Fruit fly (Drosophila melanogaster) whole organism, embryonic: ENCODE data around the gene CG34398.
A peak's percentile ranks its signal among the peaks of the same experiment; 100 is the strongest.

ENCODE experiments used
- Atf-2 ChIP-seq: fragments of 200-800 bp; sonication (Bioruptor generic); optimal IDR thresholded peaks from 2 replicates; lab custom pipeline; 2016; ENCODE audit warnings: missing biosample characterization, missing genetic modification characterization
- B-H1 ChIP-seq: fragments of 200-800 bp; sonication (Bioruptor generic); IDR thresholded peaks from 3 replicates; pipeline ENCODE4 v1.3.6; 2022; ENCODE audit warnings: missing biosample characterization, missing genetic modification characterization
- Blimp-1 ChIP-seq: fragments of 200-800 bp; sonication (Bioruptor generic); optimal IDR thresholded peaks from 3 replicates; lab custom pipeline; 2018; ENCODE audit warnings: missing biosample characterization, missing genetic modification characterization, mild to moderate bottlenecking, moderate library complexity, missing genetic modification reagents
- BtbVII ChIP-seq: fragments of 200-800 bp; sonication (Bioruptor generic); optimal IDR thresholded peaks from 3 replicates; lab custom pipeline; 2017; ENCODE audit warnings: missing biosample characterization, mild to moderate bottlenecking, missing genetic modification characterization
- CG10267 ChIP-seq: fragments of 200-800 bp; sonication (Bioruptor generic); optimal IDR thresholded peaks from 2 replicates; lab custom pipeline; 2018; ENCODE audit warnings: missing biosample characterization, mild to moderate bottlenecking, missing genetic modification characterization, moderate library complexity
- CG10543 ChIP-seq: fragments of 200-800 bp; sonication (Bioruptor generic); optimal IDR thresholded peaks from 3 replicates; lab custom pipeline; 2017; ENCODE audit warnings: missing biosample characterization, mild to moderate bottlenecking, missing genetic modification characterization, moderate library complexity
- CG11247 ChIP-seq: fragments of 200-800 bp; sonication (Bioruptor generic); IDR thresholded peaks from 2 replicates; pipeline ENCODE4 v1.3.6; 2022; ENCODE audit warnings: missing biosample characterization, missing genetic modification characterization
- CG11456 ChIP-seq: fragments of 200-800 bp; sonication (Bioruptor generic); IDR thresholded peaks from 3 replicates; pipeline ENCODE4 v1.3.6; 2022; ENCODE audit warnings: missing biosample characterization, missing genetic modification characterization
- CG11560 ChIP-seq: fragments of 200-800 bp; sonication (Bioruptor generic); IDR thresholded peaks from 3 replicates; pipeline ENCODE4 v1.3.6; 2022; ENCODE audit warnings: missing biosample characterization, missing genetic modification characterization
- CG12155 ChIP-seq: fragments of 200-800 bp; sonication (Bioruptor generic); optimal IDR thresholded peaks from 3 replicates; lab custom pipeline; 2016; ENCODE audit warnings: missing biosample characterization, missing genetic modification characterization
- CG13894 ChIP-seq: fragments of 200-800 bp; sonication (Bioruptor generic); optimal IDR thresholded peaks from 3 replicates; lab custom pipeline; 2018; ENCODE audit warnings: missing biosample characterization, mild to moderate bottlenecking, missing genetic modification characterization, moderate library complexity
- CG14441 ChIP-seq: fragments of 200-800 bp; sonication (Bioruptor generic); IDR thresholded peaks from 2 replicates; pipeline ENCODE4 v1.3.6; 2022; ENCODE audit warnings: missing biosample characterization, missing genetic modification characterization
- CG16779 ChIP-seq: fragments of 200-800 bp; sonication (Bioruptor generic); IDR thresholded peaks from 2 replicates; pipeline ENCODE4 v1.3.6; 2022; ENCODE audit warnings: missing biosample characterization, missing genetic modification characterization
- CG1792 ChIP-seq: fragments of 200-800 bp; sonication (Bioruptor generic); optimal IDR thresholded peaks from 2 replicates; lab custom pipeline; 2016; ENCODE audit warnings: missing biosample characterization, missing genetic modification characterization
- CG2120 ChIP-seq: fragments of 200-800 bp; sonication (Bioruptor generic); optimal IDR thresholded peaks from 3 replicates; lab custom pipeline; 2016; ENCODE audit warnings: missing biosample characterization, missing genetic modification characterization
- CG2875 ChIP-seq: fragments of 200-800 bp; sonication (Bioruptor generic); optimal IDR thresholded peaks from 2 replicates; lab custom pipeline; 2017; ENCODE audit warnings: missing biosample characterization, mild to moderate bottlenecking, missing genetic modification characterization, missing genetic modification reagents
- CG3065 ChIP-seq: fragments of 200-800 bp; sonication (Bioruptor generic); optimal IDR thresholded peaks from 2 replicates; lab custom pipeline; 2016; ENCODE audit warnings: missing biosample characterization, missing genetic modification characterization
- CG31224 ChIP-seq: fragments of 200-800 bp; sonication (Bioruptor generic); IDR thresholded peaks from 2 replicates; pipeline ENCODE4 v1.3.6; 2022; ENCODE audit warnings: missing biosample characterization, missing genetic modification characterization
- CG32772 ChIP-seq: fragments of 200-800 bp; sonication (Bioruptor generic); IDR thresholded peaks from 2 replicates; pipeline ENCODE4 v1.3.6; 2022; ENCODE audit warnings: missing biosample characterization, missing genetic modification characterization
- CG4328 ChIP-seq: fragments of 200-800 bp; sonication (Bioruptor generic); optimal IDR thresholded peaks from 3 replicates; lab custom pipeline; 2017; ENCODE audit warnings: missing biosample characterization, missing genetic modification reagents, missing genetic modification characterization
- CG4820 ChIP-seq: fragments of 200-800 bp; sonication (Bioruptor generic); optimal IDR thresholded peaks from 3 replicates; lab custom pipeline; 2016; ENCODE audit warnings: missing biosample characterization, missing genetic modification characterization
- CG5953 ChIP-seq: fragments of 200-800 bp; sonication (Bioruptor generic); IDR thresholded peaks from 2 replicates; pipeline ENCODE4 v1.3.6; 2022; ENCODE audit warnings: missing biosample characterization, missing genetic modification characterization
- CG7357 ChIP-seq: fragments of 200-800 bp; sonication (Bioruptor generic); IDR thresholded peaks from 3 replicates; pipeline ENCODE4 v1.3.6; 2022; ENCODE audit warnings: missing biosample characterization, missing genetic modification characterization
- CG7372 ChIP-seq: fragments of 200-800 bp; sonication (Bioruptor generic); IDR thresholded peaks from 2 replicates; pipeline ENCODE4 v1.3.6; 2022; ENCODE audit warnings: missing biosample characterization, missing genetic modification characterization
- CG7786 ChIP-seq: fragments of 200-800 bp; sonication (Bioruptor generic); optimal IDR thresholded peaks from 2 replicates; lab custom pipeline; 2016; ENCODE audit warnings: missing biosample characterization, missing genetic modification characterization
- CG9817 ChIP-seq: fragments of 200-800 bp; sonication (Bioruptor generic); optimal IDR thresholded peaks from 2 replicates; lab custom pipeline; 2018; ENCODE audit warnings: missing biosample characterization, mild to moderate bottlenecking, missing genetic modification characterization, moderate library complexity
- Chrac-16 ChIP-seq: fragments of 200-800 bp; sonication (Bioruptor generic); optimal IDR thresholded peaks from 3 replicates; lab custom pipeline; 2016; ENCODE audit warnings: missing biosample characterization, missing genetic modification characterization
- D19B ChIP-seq: fragments of 200-800 bp; sonication (Bioruptor generic); optimal IDR thresholded peaks from 2 replicates; lab custom pipeline; 2017; ENCODE audit warnings: missing biosample characterization, mild to moderate bottlenecking, missing genetic modification characterization
- Dfd ChIP-seq, 2 experiments: fragments of >200 bp; optimal IDR thresholded peaks; 2 replicates each; lab custom pipeline; 2017; ENCODE audit warnings: missing biosample characterization in 2 of 2, missing genetic modification characterization in 2 of 2
- HLHmδ ChIP-seq: fragments of 200-800 bp; sonication (Bioruptor generic); optimal IDR thresholded peaks from 2 replicates; lab custom pipeline; 2018; ENCODE audit warnings: missing biosample characterization, mild to moderate bottlenecking, missing genetic modification characterization, moderate library complexity
- Opbp ChIP-seq: fragments of 200-800 bp; sonication (Bioruptor generic); IDR thresholded peaks from 3 replicates; pipeline ENCODE4 v1.3.6; 2022; ENCODE audit warnings: missing biosample characterization, missing genetic modification characterization; ENCODE audit not compliant: partially characterized antibody
- Rx ChIP-seq: fragments of 200-800 bp; sonication (Bioruptor generic); IDR thresholded peaks from 2 replicates; pipeline ENCODE4 v1.3.6; 2022; ENCODE audit warnings: missing biosample characterization, missing genetic modification characterization
- TFAM ChIP-seq: fragments of 200-800 bp; sonication (Bioruptor generic); optimal IDR thresholded peaks from 2 replicates; lab custom pipeline; 2017; ENCODE audit warnings: missing biosample characterization, missing genetic modification characterization, inconsistent platforms
- ara ChIP-seq: fragments of 200-800 bp; sonication (Bioruptor generic); IDR thresholded peaks from 2 replicates; pipeline ENCODE4 v1.3.6; 2022; ENCODE audit warnings: missing biosample characterization, missing genetic modification characterization
- exex ChIP-seq: fragments of 200-800 bp; sonication (Bioruptor generic); optimal IDR thresholded peaks from 4 replicates; lab custom pipeline; 2018; ENCODE audit warnings: missing biosample characterization, mild to moderate bottlenecking, missing genetic modification characterization, moderate library complexity
- eyg ChIP-seq: fragments of 200-800 bp; sonication (Bioruptor generic); optimal IDR thresholded peaks from 3 replicates; lab custom pipeline; 2016; ENCODE audit warnings: missing biosample characterization, missing genetic modification characterization
- gem ChIP-seq: fragments of 200-800 bp; sonication (Bioruptor generic); optimal IDR thresholded peaks from 2 replicates; lab custom pipeline; 2019; ENCODE audit warnings: missing biosample characterization, mild to moderate bottlenecking, missing genetic modification characterization, moderate library complexity
- gfzf ChIP-seq: fragments of 200-800 bp; sonication (Bioruptor generic); optimal IDR thresholded peaks from 2 replicates; lab custom pipeline; 2016; ENCODE audit warnings: missing biosample characterization, mild to moderate bottlenecking, missing genetic modification characterization, moderate library complexity
- mam ChIP-seq: fragments of 200-800 bp; sonication (Bioruptor generic); optimal IDR thresholded peaks from 3 replicates; lab custom pipeline; 2016; ENCODE audit warnings: missing biosample characterization, missing genetic modification characterization
- mirr ChIP-seq: fragments of 200-800 bp; sonication (Bioruptor generic); optimal IDR thresholded peaks from 3 replicates; lab custom pipeline; 2018; ENCODE audit warnings: missing biosample characterization, mild to moderate bottlenecking, missing genetic modification characterization
- onecut ChIP-seq: fragments of 200-800 bp; sonication (Bioruptor generic); IDR thresholded peaks from 2 replicates; pipeline ENCODE4 v1.3.6; 2022; ENCODE audit warnings: missing biosample characterization, missing genetic modification characterization
- pan ChIP-seq, 4 experiments: fragments of >200 bp in 3 of 4; fragments of 200-800 bp in 1 of 4; sonication (Bioruptor generic) in 1 of 4; optimal IDR thresholded peaks in 3 of 4; IDR thresholded peaks in 1 of 4; 2 replicates each; pipeline versions ENCODE4 v1.3.6 to Lab custom; 2017 to 2022; ENCODE audit warnings: missing biosample characterization in 2 of 4, missing genetic modification characterization in 2 of 4, mixed read lengths in 1 of 4
- pros ChIP-seq: fragments of 200-800 bp; sonication (Bioruptor generic); optimal IDR thresholded peaks from 3 replicates; lab custom pipeline; 2019; ENCODE audit warnings: missing biosample characterization, mild to moderate bottlenecking, missing genetic modification characterization, moderate library complexity
- ranshi ChIP-seq: fragments of 200-800 bp; sonication (Bioruptor generic); IDR thresholded peaks from 2 replicates; pipeline ENCODE4 v1.3.6; 2022; ENCODE audit warnings: missing biosample characterization, missing genetic modification characterization
- slp2 ChIP-seq: fragments of 200-800 bp; sonication (Bioruptor generic); optimal IDR thresholded peaks from 2 replicates; lab custom pipeline; 2016; ENCODE audit warnings: missing biosample characterization, missing genetic modification characterization
- sug ChIP-seq: fragments of 200-800 bp; optimal IDR thresholded peaks from 2 replicates; lab custom pipeline; 2019; ENCODE audit warnings: missing biosample characterization, mild to moderate bottlenecking, missing genetic modification characterization, moderate library complexity
- tin ChIP-seq: fragments of 200-800 bp; sonication (Bioruptor generic); optimal IDR thresholded peaks from 3 replicates; lab custom pipeline; 2016; ENCODE audit warnings: missing biosample characterization, missing genetic modification characterization
- tup ChIP-seq: fragments of 200-800 bp; sonication (Bioruptor generic); optimal IDR thresholded peaks from 2 replicates; lab custom pipeline; 2016; ENCODE audit warnings: missing biosample characterization, mild to moderate bottlenecking, missing genetic modification characterization, moderate library complexity
- tx ChIP-seq: fragments of 200-800 bp; sonication (Bioruptor generic); optimal IDR thresholded peaks from 2 replicates; lab custom pipeline; 2016; ENCODE audit warnings: missing biosample characterization, missing genetic modification characterization
- vnd ChIP-seq: fragments of 200-800 bp; sonication (Bioruptor generic); IDR thresholded peaks from 3 replicates; pipeline ENCODE4 v1.3.6; 2022; ENCODE audit warnings: missing biosample characterization, missing genetic modification characterization; ENCODE audit not compliant: partially characterized antibody
- vvl ChIP-seq: fragments of 200-800 bp; sonication (Bioruptor generic); IDR thresholded peaks from 2 replicates; pipeline ENCODE4 v1.3.6; 2022; ENCODE audit warnings: missing biosample characterization, missing genetic modification characterization

The CG34398 gene

DNA sequence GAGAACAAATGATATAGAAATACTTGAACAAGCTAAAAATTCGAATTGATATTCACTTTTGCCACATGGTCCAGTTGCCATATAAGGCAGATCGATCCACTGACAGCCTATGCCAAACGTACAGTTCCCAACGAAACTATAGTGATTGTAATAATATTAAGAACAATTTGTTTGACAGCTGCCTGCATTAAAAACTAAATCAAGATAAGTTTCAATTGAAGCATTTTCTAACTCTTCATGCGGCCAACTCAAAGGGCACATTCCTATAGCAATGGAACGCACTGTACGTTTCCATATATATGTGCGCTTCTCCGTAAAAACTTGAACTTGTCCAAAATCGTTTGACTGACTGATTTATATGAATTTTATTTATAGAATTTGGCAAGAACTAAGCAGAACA is 4.4 kb upstream of the CG34398 start (continued):
- TF ChIP-seq CG2120 (GFP tag; lab: Kevin White, UChicago) (peak; percentile 79), CG7357 (peak; percentile 44; the same call in 1 of the 3 replicates), CG14441 (GFP tag; lab: Robert Waterston, UW) (peak; percentile 70), mirr (GFP tag; lab: Kevin White, UChicago) (peak; percentile 50), vnd (GFP tag; lab: Robert Waterston, UW) (no peak), CG12155 (GFP tag; lab: Kevin White, UChicago) (peak; percentile 21), mam (GFP tag; lab: Kevin White, UChicago) (peak; percentile 59), ranshi (GFP tag; lab: Robert Waterston, UW) (peak; percentile 61; the same call in 1 of the 2 replicates), Chrac-16 (peak; percentile 28), gfzf (GFP tag; lab: Kevin White, UChicago) (no peak), B-H1 (GFP tag; lab: Robert Waterston, UW) (no peak), sug (peak; percentile 38), exex (tag; lab: Kevin White, UChicago) (no peak), CG32772 (GFP tag; lab: Robert Waterston, UW) (peak; percentile 28; the same call in 1 of the 2 replicates), TFAM (GFP tag; lab: Kevin White, UChicago) (no peak), CG3065 (no peak), CG7372 (GFP tag; lab: Robert Waterston, UW) (peak; percentile 54), CG4328 (GFP tag; lab: Kevin White, UChicago) (no peak), Atf-2 (no peak), tx (GFP tag; lab: Kevin White, UChicago) (peak; percentile 1), CG13894 (peak; percentile 79), tup (GFP tag; lab: Kevin White, UChicago) (no peak), ara (GFP tag; lab: Robert Waterston, UW) (no peak), tin (GFP tag; lab: Kevin White, UChicago) (no peak), CG10267 (tag; lab: Kevin White, UChicago) (no peak), CG11456 (GFP tag; lab: Robert Waterston, UW) (peak; percentile 83), eyg (no peak), CG9817 (tag; lab: Kevin White, UChicago) (peak; percentile 42), pros (GFP tag; lab: Kevin White, UChicago) (no peak), D19B (peak; percentile 32), CG11560 (tag; lab: Robert Waterston, UW) (peak; percentile 55; the same call in 2 of the 3 replicates), CG1792 (GFP tag; lab: Kevin White, UChicago) (no peak), CG4820 (no peak), CG2875 (GFP tag; lab: Kevin White, UChicago) (no peak), CG7786 (GFP tag; lab: Kevin White, UChicago) (peak; percentile 27), vvl (peak; percentile 36; the same call in 1 of the 2 replicates), BtbVII (GFP tag; lab: Kevin White, UChicago) (peak; percentile 28), gem (peak; percentile 48), Dfd (GFP tag; optimal IDR thresholded peaks at IDR 0.05; lab: Kevin White, UChicago) (no peak), pan (optimal IDR thresholded peaks at IDR 0.05; lab: Kevin White, UChicago) (no peak), pan (GFP tag; optimal IDR thresholded peaks at IDR 0.05 in 1 of 2, IDR thresholded peaks at IDR 0.05 in 1 of 2) (peak in 1 of 2 experiments; percentile 56), Opbp (no peak), onecut (GFP tag; lab: Robert Waterston, UW) (no peak; the same call in 1 of the 2 replicates), Blimp-1 (no peak), HLHmδ (GFP tag; lab: Kevin White, UChicago) (no peak), CG5953 (GFP tag; lab: Robert Waterston, UW) (no peak), CG16779 (GFP tag; lab: Robert Waterston, UW) (peak; percentile 76), CG10543 (no peak), Rx (GFP tag; lab: Robert Waterston, UW) (peak; percentile 38; the same call in 1 of the 2 replicates), CG11247 (GFP tag; lab: Robert Waterston, UW) (peak; percentile 60), CG31224 (peak; percentile 75), slp2 (GFP tag; lab: Kevin White, UChicago) (no peak)
